Worm (Caenorhabditis elegans) whole organism, dauer: ENCODE measurements around the gene xbp-1.

Experiments used
- unc-62 ChIP-seq: sonication (generic microtip); optimal IDR thresholded peaks from 2 replicates; lab custom pipeline; 2017; ENCODE audit warnings: missing biosample characterization, missing genetic modification reagents, missing genetic modification characterization

xbp-1 gene

DNA sequence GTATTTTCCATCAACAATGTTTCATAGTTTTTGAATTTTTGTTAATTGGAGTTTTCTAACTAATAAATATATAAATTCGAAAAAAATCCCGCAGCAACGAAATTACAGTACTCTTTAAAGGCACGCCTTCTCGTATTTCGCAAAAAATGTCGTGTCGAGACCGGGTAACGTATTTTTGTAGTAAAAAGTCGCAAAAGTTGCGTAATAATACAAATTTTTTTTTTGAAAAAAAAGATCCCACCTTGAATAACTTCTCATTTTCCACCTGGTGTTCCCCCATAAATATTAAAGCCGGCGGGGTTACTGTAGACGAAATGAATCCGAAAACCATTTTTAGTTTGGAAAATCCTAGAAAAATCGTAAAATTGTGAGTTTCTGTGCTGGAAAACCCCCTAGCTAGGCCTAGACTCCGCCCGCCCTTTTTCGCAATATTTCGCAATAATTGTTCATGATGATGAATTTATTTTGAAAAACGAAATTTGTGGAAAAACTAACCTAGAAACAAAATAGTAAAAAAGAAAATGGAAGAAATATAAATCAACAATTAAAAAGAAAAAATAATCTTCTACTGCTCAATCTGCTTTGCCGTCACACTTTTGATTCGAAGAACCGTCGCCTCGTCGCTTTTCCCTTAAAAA lies 48.7 kb downstream of the xbp-1 start, which contains the start of gene F43C1.7:
Gene F43C1.7, minus strand, starts transcription at position 351 of the 638 bp plus-strand sequence.
- no peak for TF ChIP-seq unc-62 (GFP tag; lab: Kevin White, UChicago)

DNA sequence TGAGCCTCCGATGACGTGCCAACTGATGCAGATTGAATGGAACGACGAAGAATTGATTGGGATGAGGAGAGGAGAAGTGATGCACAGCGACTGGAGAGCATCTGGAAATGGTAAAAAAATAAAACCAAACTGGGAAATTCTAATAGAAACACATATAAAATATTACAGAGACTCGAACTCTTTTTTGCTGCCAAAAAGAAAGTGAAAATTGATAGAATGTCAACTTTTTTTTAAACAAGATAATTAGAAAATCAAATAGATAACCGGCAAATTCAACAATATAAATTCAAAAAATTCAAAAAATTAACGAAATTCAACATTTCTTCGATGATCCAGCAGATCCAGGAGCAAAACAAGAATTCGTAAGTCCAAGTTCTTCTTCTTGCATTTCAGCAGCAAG lies 49.9 kb downstream of the xbp-1 start, which contains the start of gene mrpl-21:
Gene mrpl-21, minus strand, starts transcription at position 101 of the 400 bp plus-strand sequence.
- no peak for TF ChIP-seq unc-62 (GFP tag; lab: Kevin White, UChicago)

DNA sequence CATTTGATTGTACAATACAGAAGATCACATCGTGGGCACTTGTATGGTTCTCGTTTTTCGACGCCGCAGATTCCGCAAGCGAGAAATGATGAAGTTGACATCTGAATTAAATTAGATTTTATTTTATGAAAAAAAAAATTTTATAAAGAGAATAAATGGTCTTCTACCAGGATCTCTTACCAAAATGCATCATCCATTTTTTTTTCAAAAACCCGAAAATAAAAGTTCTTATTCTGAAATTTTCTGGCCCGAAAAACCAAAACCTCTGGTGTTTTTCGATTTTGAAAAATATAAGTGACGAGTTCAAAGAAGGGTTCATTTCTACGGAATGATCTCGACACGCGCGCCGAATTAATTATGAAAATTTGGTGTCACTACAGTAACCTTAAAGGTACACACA lies 50.7 kb downstream of the xbp-1 start, which contains the start of gene zhit-2:
Gene zhit-2, minus strand, starts transcription at position 101 of the 400 bp plus-strand sequence.
- TF ChIP-seq unc-62 (GFP tag; lab: Kevin White, UChicago) = no peak
